Fruit fly (Drosophila melanogaster): ENCODE measurements around the gene scf.

Gene scf

dm6 chr3L:1334571-1335427 is 36.3 kb downstream of the scf start, which contains the start of the genes Hmbs and CG2211 (continued):
- TF ChIP-seq Drgx (GFP tag; IDR thresholded peaks at IDR 0.05): peak; percentile 79
- peak; percentile 92 for TF ChIP-seq CG10543 (GFP tag; optimal IDR thresholded peaks at IDR 0.05)
- peak; percentile 31 for TF ChIP-seq CTCF (GFP tag; optimal IDR thresholded peaks at IDR 0.05)
- no peak for TF ChIP-seq Trl (optimal IDR thresholded peaks at IDR 0.05)
- peak; percentile 89 for TF ChIP-seq Trl (GFP tag; optimal IDR thresholded peaks at IDR 0.05)
- no peak for TF ChIP-seq corto (GFP tag; optimal IDR thresholded peaks at IDR 0.05)
- peak; percentile 93 for TF ChIP-seq bab2 (GFP tag; optimal IDR thresholded peaks at IDR 0.05)
- TF ChIP-seq toy (GFP tag; IDR thresholded peaks at IDR 0.05): 0 out of 2 replicates have a peak, but pooled peaks have one; percentile 51
- peak in 1 of 2 experiments; percentile 88 for TF ChIP-seq Pdp1 (GFP tag; optimal IDR thresholded peaks at IDR 0.05)
- TF ChIP-seq fd64A (GFP tag; optimal IDR thresholded peaks at IDR 0.05): no peak
- peak; percentile 85 to 89 for TF ChIP-seq Hr51 (GFP tag; optimal IDR thresholded peaks at IDR 0.05)
- peak; percentile 35; the same call in 1 of the 3 replicates for TF ChIP-seq sr (GFP tag; IDR thresholded peaks at IDR 0.05)
- peak; percentile 75 for TF ChIP-seq CG1024 (GFP tag; IDR thresholded peaks at IDR 0.05)
- TF ChIP-seq pum (GFP tag; optimal IDR thresholded peaks at IDR 0.05): peak; percentile 75
- TF ChIP-seq sens (GFP tag): peak; percentile 98
- peak; percentile 98 for TF ChIP-seq Ets65A (GFP tag)
- peak; percentile 93 for TF ChIP-seq Blimp-1 (GFP tag; optimal IDR thresholded peaks at IDR 0.05)
- TF ChIP-seq fd102C (GFP tag; optimal IDR thresholded peaks at IDR 0.05): no peak
- peak; percentile 62 for TF ChIP-seq CG14667 (GFP tag; IDR thresholded peaks at IDR 0.05)
- TF ChIP-seq stwl (tag; optimal IDR thresholded peaks at IDR 0.05): peak; percentile 92
- TF ChIP-seq tup (GFP tag; optimal IDR thresholded peaks at IDR 0.05): peak; percentile 75
- TF ChIP-seq CG14441 (GFP tag; IDR thresholded peaks at IDR 0.05): peak; percentile 83
- peak; percentile 69 for TF ChIP-seq BEAF-32 (GFP tag; optimal IDR thresholded peaks at IDR 0.05)
- TF ChIP-seq az2 (GFP tag; optimal IDR thresholded peaks at IDR 0.05): peak; percentile 91
- peak; percentile 86 for TF ChIP-seq CG7839 (tag; optimal IDR thresholded peaks at IDR 0.05)
- peak; percentile 83 for TF ChIP-seq lmd (GFP tag; IDR thresholded peaks at IDR 0.05)
- TF ChIP-seq ttk (GFP tag; IDR thresholded peaks at IDR 0.05): peak; percentile 77
- TF ChIP-seq dm (GFP tag; optimal IDR thresholded peaks at IDR 0.05): peak; percentile 86
- peak; percentile 69 for TF ChIP-seq CG10462 (GFP tag; optimal IDR thresholded peaks at IDR 0.05)
- peak; percentile 48; the same call in 1 of the 2 replicates for TF ChIP-seq unc-4 (GFP tag; IDR thresholded peaks at IDR 0.05; ENCODE audit: partially characterized antibody)
- peak; percentile 69 for TF ChIP-seq CG7357 (GFP tag; IDR thresholded peaks at IDR 0.05)
- TF ChIP-seq CG2875 (GFP tag; optimal IDR thresholded peaks at IDR 0.05): peak; percentile 42
- peak; percentile 82 for TF ChIP-seq CG7372 (GFP tag; IDR thresholded peaks at IDR 0.05)
- peak; percentile 67 for TF ChIP-seq hkb (optimal IDR thresholded peaks at IDR 0.05)
- peak; percentile 89 for TF ChIP-seq hkb (GFP tag; IDR thresholded peaks at IDR 0.05)
- TF ChIP-seq Vsx1 (GFP tag; optimal IDR thresholded peaks at IDR 0.05): peak; percentile 23
- TF ChIP-seq CG18011 (GFP tag; optimal IDR thresholded peaks at IDR 0.05): peak; percentile 76
- peak; percentile 64 for TF ChIP-seq CG6854 (GFP tag; optimal IDR thresholded peaks at IDR 0.05)
- TF ChIP-seq bbx (GFP tag; IDR thresholded peaks at IDR 0.05; ENCODE audit: partially characterized antibody): peak; percentile 49
- TF ChIP-seq CG17568 (GFP tag; optimal IDR thresholded peaks at IDR 0.05): no peak
- TF ChIP-seq CG31224 (GFP tag; IDR thresholded peaks at IDR 0.05): peak; percentile 74
- peak; percentile 89 for TF ChIP-seq CG2116 (GFP tag; optimal IDR thresholded peaks at IDR 0.05)
- TF ChIP-seq lbe (GFP tag; optimal IDR thresholded peaks at IDR 0.05): peak; percentile 86
- TF ChIP-seq salm (tag; optimal IDR thresholded peaks at IDR 0.05): peak; percentile 34
- peak; percentile 87 for TF ChIP-seq gsb-n (tag; optimal IDR thresholded peaks at IDR 0.05)
- TF ChIP-seq CG32767 (GFP tag; IDR thresholded peaks at IDR 0.05): peak; percentile 68; the same call in 1 of the 2 replicates
- peak; percentile 83 for TF ChIP-seq chm (GFP tag; IDR thresholded peaks at IDR 0.05)
- peak; percentile 34 for TF ChIP-seq pfk (GFP tag; optimal IDR thresholded peaks at IDR 0.05)
- no peak for TF ChIP-seq nau (GFP tag; optimal IDR thresholded peaks at IDR 0.05)
- no peak for TF ChIP-seq yki (optimal IDR thresholded peaks at IDR 0.05)
